Worm (Caenorhabditis elegans) whole organism, L1 larva: ENCODE measurements around the gene C16A3.5.

Experiments used
- C04F5.9 ChIP-seq: sonication (generic microtip); optimal IDR thresholded peaks from 2 replicates; lab custom pipeline; 2016; ENCODE audit warnings: missing genetic modification characterization, missing compliant biosample characterization
- C16A3.4 ChIP-seq: fragments of 150-350 bp; optimal IDR thresholded peaks from 2 replicates; lab custom pipeline; 2014; ENCODE audit warnings: missing biosample characterization, missing genetic modification characterization
- F16B12.6 ChIP-seq: fragments of 150-350 bp; optimal IDR thresholded peaks from 2 replicates; lab custom pipeline; 2014; ENCODE audit warnings: missing biosample characterization, missing genetic modification characterization
- Y116A8C.19 ChIP-seq: sonication (generic microtip); optimal IDR thresholded peaks from 2 replicates; lab custom pipeline; 2016; ENCODE audit warnings: missing compliant biosample characterization, missing genetic modification characterization, borderline replicate concordance
- aha-1 ChIP-seq: fragments of 150-350 bp; optimal IDR thresholded peaks from 2 replicates; lab custom pipeline; 2014; ENCODE audit warnings: missing biosample characterization, missing genetic modification characterization
- aly-2 ChIP-seq: fragments of 150-350 bp; optimal IDR thresholded peaks from 2 replicates; lab custom pipeline; 2014; ENCODE audit warnings: missing biosample characterization, missing genetic modification characterization
- ama-1 ChIP-seq: fragments of 150-350 bp; optimal IDR thresholded peaks from 2 replicates; lab custom pipeline; 2014
- ceh-8 ChIP-seq: fragments of 200-800 bp; sonication (Bioruptor generic); optimal IDR thresholded peaks from 2 replicates; lab custom pipeline; 2018; ENCODE audit warnings: mild to moderate bottlenecking, missing genetic modification characterization, moderate library complexity, missing compliant biosample characterization
- ceh-82 ChIP-seq, 3 experiments: fragments of 150-350 bp in 1 of 3; sonication (generic microtip) in 2 of 3; optimal IDR thresholded peaks; 2 replicates each; lab custom pipeline; 2014 to 2017; ENCODE audit warnings: missing biosample characterization in 3 of 3, missing genetic modification characterization in 3 of 3
- ceh-88 ChIP-seq: fragments of 200-800 bp; sonication (Bioruptor generic); IDR thresholded peaks from 2 replicates; pipeline ENCODE4 v1.3.6; 2022; ENCODE audit warnings: missing genetic modification characterization, missing compliant biosample characterization
- ces-1 ChIP-seq: fragments of 150-350 bp; optimal IDR thresholded peaks from 2 replicates; lab custom pipeline; 2014; ENCODE audit warnings: missing biosample characterization, missing genetic modification reagents, missing genetic modification characterization
- dpl-1 ChIP-seq, 3 experiments: fragments of 150-350 bp in 2 of 3; sonication (generic microtip) in 1 of 3; optimal IDR thresholded peaks; 2 replicates each; lab custom pipeline; 2014 to 2017; ENCODE audit warnings: missing biosample characterization in 3 of 3, missing genetic modification characterization in 3 of 3, missing genetic modification reagents in 3 of 3
- efl-3 ChIP-seq: fragments of 200-800 bp; sonication (Bioruptor generic); optimal IDR thresholded peaks from 2 replicates; lab custom pipeline; 2018; ENCODE audit warnings: mild to moderate bottlenecking, missing genetic modification characterization, missing compliant biosample characterization
- egl-13 ChIP-seq: sonication (generic microtip); optimal IDR thresholded peaks from 2 replicates; lab custom pipeline; 2016; ENCODE audit warnings: missing genotype, missing genetic modification reagents, missing genetic modification characterization, missing compliant biosample characterization
- egl-27 ChIP-seq, 2 experiments: fragments of 150-350 bp in 1 of 2; sonication (generic microtip); optimal IDR thresholded peaks; 3 replicates each; lab custom pipeline; 2017 to 2018; ENCODE audit warnings: missing biosample characterization in 2 of 2, missing genetic modification characterization in 2 of 2, missing genetic modification reagents in 2 of 2
- elt-2 ChIP-seq: sonication (generic microtip); optimal IDR thresholded peaks from 2 replicates; lab custom pipeline; 2016; ENCODE audit warnings: missing genetic modification characterization, mild to moderate bottlenecking, inconsistent platforms, missing compliant biosample characterization, missing genetic modification reagents
- ets-5 ChIP-seq: fragments of 200-800 bp; sonication (Bioruptor generic); IDR thresholded peaks from 2 replicates; pipeline ENCODE4 v1.3.6; 2022; ENCODE audit warnings: missing genetic modification characterization, missing compliant biosample characterization
- fkh-4 ChIP-seq: sonication (generic microtip); optimal IDR thresholded peaks from 2 replicates; lab custom pipeline; 2016; ENCODE audit warnings: missing compliant biosample characterization, missing genetic modification characterization, borderline replicate concordance
- fkh-8 ChIP-seq: sonication (generic microtip); optimal IDR thresholded peaks from 2 replicates; lab custom pipeline; 2016; ENCODE audit warnings: mild to moderate bottlenecking, missing genetic modification characterization, missing compliant biosample characterization
- hlh-4 ChIP-seq: sonication (generic microtip); optimal IDR thresholded peaks from 2 replicates; lab custom pipeline; 2016; ENCODE audit warnings: mild to moderate bottlenecking, missing genetic modification characterization, missing compliant biosample characterization
- hpl-2 ChIP-seq: fragments of 150-350 bp; optimal IDR thresholded peaks from 2 replicates; lab custom pipeline; 2014; ENCODE audit warnings: missing biosample characterization, missing genetic modification reagents, missing genetic modification characterization
- irx-1 ChIP-seq: sonication (generic microtip); optimal IDR thresholded peaks from 2 replicates; lab custom pipeline; 2016; ENCODE audit warnings: missing genetic modification characterization, missing compliant biosample characterization
- jun-1 ChIP-seq: fragments of 150-350 bp; optimal IDR thresholded peaks from 2 replicates; lab custom pipeline; 2014; ENCODE audit warnings: missing biosample characterization, missing genetic modification reagents, missing genetic modification characterization
- lin-14 ChIP-seq: fragments of 200-800 bp; sonication (Bioruptor generic); optimal IDR thresholded peaks from 2 replicates; lab custom pipeline; 2018; ENCODE audit warnings: mild to moderate bottlenecking, missing genetic modification characterization, moderate library complexity, missing compliant biosample characterization
- lin-35 ChIP-seq, 2 experiments: fragments of 150-350 bp; optimal IDR thresholded peaks; 2 replicates each; lab custom pipeline; 2014; ENCODE audit warnings: missing biosample characterization in 2 of 2, missing genetic modification characterization in 2 of 2, missing genetic modification reagents in 2 of 2
- lin-39 ChIP-seq: fragments of 150-350 bp; optimal IDR thresholded peaks from 2 replicates; lab custom pipeline; 2014; ENCODE audit warnings: missing biosample characterization, missing genetic modification reagents, missing genetic modification characterization
- lir-3 ChIP-seq: sonication (generic microtip); optimal IDR thresholded peaks from 2 replicates; lab custom pipeline; 2016; ENCODE audit warnings: mild to moderate bottlenecking, missing genetic modification characterization, moderate library complexity, missing compliant biosample characterization; ENCODE audit not compliant: poor library complexity
- lsy-2 ChIP-seq, 2 experiments: fragments of 150-350 bp; optimal IDR thresholded peaks; 2 replicates each; lab custom pipeline; 2014; ENCODE audit warnings: missing biosample characterization in 2 of 2, missing genetic modification characterization in 2 of 2
- mab-9 ChIP-seq: fragments of 200-800 bp; sonication (Bioruptor generic); IDR thresholded peaks from 2 replicates; pipeline ENCODE4 v1.3.6; 2022; ENCODE audit warnings: missing genetic modification reagents, missing genetic modification characterization, missing compliant biosample characterization
- mdl-1 ChIP-seq, 2 experiments: fragments of 150-350 bp; optimal IDR thresholded peaks; 2 replicates each; lab custom pipeline; 2014 to 2017; ENCODE audit warnings: missing biosample characterization in 2 of 2, missing genetic modification characterization in 2 of 2, inconsistent platforms in 1 of 2
- nhr-19 ChIP-seq: fragments of 200-800 bp; sonication (Bioruptor generic); conservative IDR thresholded peaks from 2 replicates; pipeline ENCODE4 v1.3.6; 2022; ENCODE audit warnings: missing genetic modification characterization, missing compliant biosample characterization
- nhr-47 ChIP-seq: sonication (generic microtip); optimal IDR thresholded peaks from 2 replicates; lab custom pipeline; 2016; ENCODE audit warnings: mild to moderate bottlenecking, missing genetic modification characterization, moderate library complexity, missing compliant biosample characterization
- nhr-71 ChIP-seq: sonication (generic microtip); optimal IDR thresholded peaks from 2 replicates; lab custom pipeline; 2016; ENCODE audit warnings: mild to moderate bottlenecking, missing genetic modification characterization, moderate library complexity, missing compliant biosample characterization
- nhr-76 ChIP-seq: sonication (generic microtip); optimal IDR thresholded peaks from 2 replicates; lab custom pipeline; 2017; ENCODE audit warnings: missing biosample characterization, missing genetic modification characterization
- nhr-90 ChIP-seq: sonication (generic microtip); optimal IDR thresholded peaks from 2 replicates; lab custom pipeline; 2016; ENCODE audit warnings: mild to moderate bottlenecking, missing genetic modification characterization, missing compliant biosample characterization; ENCODE audit not compliant: poor library complexity
- pag-3 ChIP-seq: sonication (generic microtip); optimal IDR thresholded peaks from 2 replicates; lab custom pipeline; 2017; ENCODE audit warnings: missing genetic modification characterization, mild to moderate bottlenecking, missing compliant biosample characterization, antibody characterized with exemption, borderline replicate concordance; ENCODE audit not compliant: insufficient read depth
- snpc-4 ChIP-seq: fragments of 150-350 bp; optimal IDR thresholded peaks from 2 replicates; lab custom pipeline; 2014; ENCODE audit warnings: missing biosample characterization, missing genetic modification characterization
- snu-23 ChIP-seq: sonication (generic microtip); optimal IDR thresholded peaks from 2 replicates; lab custom pipeline; 2016; ENCODE audit warnings: missing genetic modification characterization, missing compliant biosample characterization
- sox-4 ChIP-seq: sonication (generic microtip); optimal IDR thresholded peaks from 2 replicates; lab custom pipeline; 2016; ENCODE audit warnings: missing genetic modification characterization, missing compliant biosample characterization
- sptf-1 ChIP-seq: fragments of 150-350 bp; optimal IDR thresholded peaks from 2 replicates; lab custom pipeline; 2014; ENCODE audit warnings: missing biosample characterization, missing genetic modification characterization
- tlp-1 ChIP-seq: fragments of 150-350 bp; optimal IDR thresholded peaks from 2 replicates; lab custom pipeline; 2014; ENCODE audit warnings: missing biosample characterization, missing genetic modification characterization
- unc-130 ChIP-seq: fragments of 150-350 bp; optimal IDR thresholded peaks from 2 replicates; lab custom pipeline; 2017; ENCODE audit warnings: missing biosample characterization, missing genetic modification characterization, inconsistent platforms
- unc-62 ChIP-seq: fragments of 150-350 bp; optimal IDR thresholded peaks from 2 replicates; lab custom pipeline; 2014; ENCODE audit warnings: missing biosample characterization, missing genetic modification reagents, missing genetic modification characterization
- unc-98 ChIP-seq: fragments of 200-800 bp; sonication (Bioruptor generic); IDR thresholded peaks from 2 replicates; pipeline ENCODE4 v1.3.6; 2022; ENCODE audit warnings: missing genetic modification characterization, missing compliant biosample characterization
- vab-15 ChIP-seq: sonication (generic microtip); optimal IDR thresholded peaks from 2 replicates; lab custom pipeline; 2017; ENCODE audit warnings: missing genotype, mild to moderate bottlenecking, missing genetic modification characterization, missing compliant biosample characterization
- ztf-11 ChIP-seq, 2 experiments: sonication (generic microtip); optimal IDR thresholded peaks; 2 replicates each; lab custom pipeline; 2016 to 2017; ENCODE audit warnings: missing genetic modification characterization in 2 of 2, missing biosample characterization in 1 of 2, missing compliant biosample characterization in 1 of 2

The C16A3.5 gene

DNA sequence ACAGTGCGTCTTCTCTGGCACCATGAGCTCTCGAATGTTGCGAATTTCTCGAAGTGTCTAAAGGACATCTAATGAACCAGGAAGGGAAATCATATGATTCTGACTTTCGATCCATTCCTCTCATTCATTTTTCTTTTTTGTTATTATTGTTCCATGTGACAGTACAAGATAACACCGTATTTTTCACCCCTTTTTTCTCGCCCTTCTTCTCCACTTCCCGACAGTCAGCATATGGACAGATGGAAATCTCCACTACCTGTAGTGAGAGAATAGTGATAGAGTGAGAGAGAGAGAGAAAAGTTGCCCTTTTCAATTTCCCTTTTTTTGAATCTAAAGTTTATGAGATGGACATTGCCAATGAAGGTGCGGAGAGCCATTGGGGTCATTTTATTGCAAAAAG lies 19.7 kb upstream of the C16A3.5 start (continued):
- TF ChIP-seq unc-130 (no peak), nhr-90 (tag; lab: Kevin White, UChicago) (peak; percentile 2), lin-35 (GFP tag; optimal IDR thresholded peaks at IDR 0.05; lab: Kevin White, UChicago) (peak in 1 of 2 experiments; percentile 60), ztf-11 (tag; optimal IDR thresholded peaks at IDR 0.05; lab: Kevin White, UChicago) (no peak), snu-23 (GFP tag; lab: Kevin White, UChicago) (peak; percentile 51), lin-39 (tag; lab: Kevin White, UChicago) (no peak), jun-1 (tag; lab: Kevin White, UChicago) (no peak), mdl-1 (tag; optimal IDR thresholded peaks at IDR 0.05; lab: Kevin White, UChicago) (peak in 1 of 2 experiments; percentile 58), C16A3.4 (tag; lab: Kevin White, UChicago) (no peak), C04F5.9 (tag; lab: Kevin White, UChicago) (no peak), mab-9 (no peak), lir-3 (tag; lab: Kevin White, UChicago) (no peak), irx-1 (tag; lab: Kevin White, UChicago) (no peak), unc-98 (GFP tag; lab: Robert Waterston, UW) (no peak), unc-62 (GFP tag; lab: Kevin White, UChicago) (no peak), tlp-1 (tag; lab: Kevin White, UChicago) (no peak), snpc-4 (tag; lab: Kevin White, UChicago) (no peak), lin-14 (GFP tag; lab: Kevin White, UChicago) (peak; percentile 79), sptf-1 (tag; lab: Kevin White, UChicago) (no peak), vab-15 (tag; lab: Kevin White, UChicago) (peak; percentile 35), pag-3 (no peak), elt-2 (tag; lab: Kevin White, UChicago) (no peak), fkh-4 (tag; lab: Kevin White, UChicago) (no peak), nhr-19 (GFP tag; lab: Robert Waterston, UW) (0 out of 2 replicates have a peak, but pooled peaks have one; percentile 16), ets-5 (GFP tag; lab: Robert Waterston, UW) (no peak), hlh-4 (tag; lab: Kevin White, UChicago) (no peak), fkh-8 (tag; lab: Kevin White, UChicago) (no peak), ceh-8 (GFP tag; lab: Kevin White, UChicago) (no peak), aly-2 (tag; lab: Kevin White, UChicago) (no peak), aha-1 (no peak), Y116A8C.19 (tag; lab: Kevin White, UChicago) (no peak), dpl-1 (GFP tag; optimal IDR thresholded peaks at IDR 0.05; lab: Kevin White, UChicago) (peak in 1 of 3 experiments; percentile 1), ama-1 (no peak), ceh-88 (GFP tag; lab: Robert Waterston, UW) (no peak), F16B12.6 (tag; lab: Kevin White, UChicago) (no peak), nhr-47 (tag; lab: Kevin White, UChicago) (no peak), ceh-82 (tag; optimal IDR thresholded peaks at IDR 0.05; lab: Kevin White, UChicago) (no peak), nhr-71 (tag; lab: Kevin White, UChicago) (peak; percentile 56), egl-27 (tag; optimal IDR thresholded peaks at IDR 0.05; lab: Kevin White, UChicago) (no peak), hpl-2 (no peak), egl-13 (tag; lab: Kevin White, UChicago) (no peak), nhr-76 (tag; lab: Kevin White, UChicago) (no peak), lsy-2 (tag; optimal IDR thresholded peaks at IDR 0.05; lab: Kevin White, UChicago) (peak; percentile 18 to 33), efl-3 (no peak), sox-4 (no peak), ces-1 (no peak)
